Worm (Caenorhabditis elegans) whole organism, L4 larva: Measurements from ENCODE around the gene attf-5.

ENCODE experiments used
- F37D6.2 ChIP-seq: sonication (generic microtip); optimal IDR thresholded peaks from 2 replicates; lab custom pipeline; 2016; ENCODE audit warnings: mild to moderate bottlenecking, missing genetic modification characterization, missing compliant biosample characterization
- R02D3.7 ChIP-seq: fragments of 150-350 bp; sonication (generic microtip); optimal IDR thresholded peaks from 3 replicates; lab custom pipeline; 2014; ENCODE audit warnings: missing biosample characterization, missing genetic modification characterization
- ZK546.5 ChIP-seq, 2 experiments: sonication (generic microtip); optimal IDR thresholded peaks; 2 replicates each; lab custom pipeline; 2017; ENCODE audit warnings: missing biosample characterization in 2 of 2, missing genetic modification characterization in 2 of 2
- ces-1 ChIP-seq: fragments of 150-350 bp; sonication (generic microtip); optimal IDR thresholded peaks from 4 replicates; lab custom pipeline; 2014; ENCODE audit warnings: missing biosample characterization, missing genetic modification reagents, missing genetic modification characterization
- dve-1 ChIP-seq: sonication (generic microtip); optimal IDR thresholded peaks from 2 replicates; lab custom pipeline; 2017; ENCODE audit warnings: antibody characterized with exemption, mild to moderate bottlenecking, missing genetic modification characterization, missing compliant biosample characterization; ENCODE audit not compliant: insufficient read depth
- lin-13 ChIP-seq: fragments of 150-350 bp; optimal IDR thresholded peaks from 2 replicates; lab custom pipeline; 2014; ENCODE audit warnings: missing biosample characterization, missing genetic modification reagents, missing genetic modification characterization
- skn-1 ChIP-seq: fragments of 150-350 bp; optimal IDR thresholded peaks from 2 replicates; lab custom pipeline; 2014; ENCODE audit warnings: missing biosample characterization, missing genetic modification characterization
- unc-130 ChIP-seq: sonication (generic microtip); optimal IDR thresholded peaks from 2 replicates; lab custom pipeline; 2016; ENCODE audit warnings: missing genetic modification reagents, missing genetic modification characterization, missing compliant biosample characterization

ce11 chrX:827502-827901 is 39.3 kb downstream of the attf-5 start:
- TF ChIP-seq F37D6.2 (tag; lab: Kevin White, UChicago): peak; percentile 3
- peak; percentile 46 for TF ChIP-seq ces-1 (GFP tag; lab: Kevin White, UChicago)
- TF ChIP-seq skn-1 (tag; lab: Kevin White, UChicago): no peak
- no peak for TF ChIP-seq R02D3.7 (tag; lab: Kevin White, UChicago)
- TF ChIP-seq unc-130 (GFP tag; lab: Kevin White, UChicago): no peak
- peak; percentile 52 for TF ChIP-seq dve-1 (tag; lab: Kevin White, UChicago)
- TF ChIP-seq ZK546.5 (tag; optimal IDR thresholded peaks at IDR 0.05; lab: Kevin White, UChicago): no peak
- TF ChIP-seq lin-13: no peak
